Fruit fly (Drosophila melanogaster): Measurements from ENCODE around the gene Hsp60A.
"Not testable (repeated sequence)": the region's sequence is repeated elsewhere in the genome, so short reads cannot be mapped to it uniquely, and the experiment has no call there.

Gene Hsp60A

DNA sequence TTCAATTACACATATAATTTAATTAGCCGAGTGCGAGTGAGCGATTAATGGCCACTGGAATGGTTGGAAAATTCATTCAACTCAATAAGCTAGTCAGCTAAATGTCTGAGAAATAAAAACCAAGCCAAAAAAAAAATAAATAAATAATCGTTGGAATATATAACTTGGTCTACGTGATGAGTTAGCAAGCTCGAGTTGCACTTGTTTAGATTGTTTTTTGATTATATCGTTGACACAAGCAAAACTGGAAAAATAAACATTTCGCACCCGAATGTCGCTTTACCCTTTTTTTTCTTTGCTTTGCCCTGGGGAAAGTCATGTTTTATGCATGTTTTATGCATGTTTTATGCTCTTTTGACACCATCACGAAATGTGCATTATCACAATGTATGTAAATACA is 25.3 kb upstream of the Hsp60A start:
- TF ChIP-seq CG14655 (GFP tag; optimal IDR thresholded peaks at IDR 0.05): no peak
- TF ChIP-seq Pif1A (GFP tag; optimal IDR thresholded peaks at IDR 0.05): no peak
- TF ChIP-seq CG17806 (tag; optimal IDR thresholded peaks at IDR 0.05): no peak
- TF ChIP-seq CG4496 (GFP tag; IDR thresholded peaks at IDR 0.05): no peak
- TF ChIP-seq rn (GFP tag; IDR thresholded peaks at IDR 0.05): no peak
- TF ChIP-seq CG15710 (tag; optimal IDR thresholded peaks at IDR 0.05): no peak
- no peak for TF ChIP-seq D1 (tag; optimal IDR thresholded peaks at IDR 0.05)
- TF ChIP-seq CG8159 (tag; optimal IDR thresholded peaks at IDR 0.05): no peak
- TF ChIP-seq Snoo (tag; optimal IDR thresholded peaks at IDR 0.05): no peak

DNA sequence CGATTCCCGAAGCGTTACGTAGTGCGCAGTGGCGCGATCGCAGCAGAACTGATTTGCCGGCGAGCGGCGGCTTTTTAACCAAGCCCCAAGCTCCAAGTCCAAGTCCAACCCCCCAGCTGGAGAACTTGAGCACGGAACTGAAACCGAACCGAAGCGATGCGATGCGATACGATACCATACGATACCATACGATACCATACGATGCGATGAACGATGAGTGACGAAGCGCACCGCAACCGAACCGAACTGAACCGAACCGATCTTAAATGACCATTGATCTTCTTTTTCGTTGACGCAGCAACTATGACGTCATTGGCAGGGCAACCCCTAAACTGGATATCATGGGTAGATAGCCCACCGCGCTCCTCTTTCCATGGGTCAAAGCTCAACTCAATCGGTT is 22.0 kb upstream of the Hsp60A start, which contains the start of gene sev:
Gene sev (minus strand): TSS at position 50 of the 400 bp plus-strand sequence.
- TF ChIP-seq Ets98B (GFP tag; IDR thresholded peaks at IDR 0.05): no peak
- no peak for TF ChIP-seq CG8159 (tag; optimal IDR thresholded peaks at IDR 0.05)
- no peak for TF ChIP-seq EcR (GFP tag; optimal IDR thresholded peaks at IDR 0.05)
- no peak for TF ChIP-seq CG12605 (GFP tag; IDR thresholded peaks at IDR 0.05)
- TF ChIP-seq CG8301 (tag; optimal IDR thresholded peaks at IDR 0.05): no peak
- TF ChIP-seq gl (tag; optimal IDR thresholded peaks at IDR 0.05): no peak
- TF ChIP-seq rn (GFP tag; IDR thresholded peaks at IDR 0.05): no peak
- no peak for TF ChIP-seq CG32121 (GFP tag; IDR thresholded peaks at IDR 0.05)

DNA sequence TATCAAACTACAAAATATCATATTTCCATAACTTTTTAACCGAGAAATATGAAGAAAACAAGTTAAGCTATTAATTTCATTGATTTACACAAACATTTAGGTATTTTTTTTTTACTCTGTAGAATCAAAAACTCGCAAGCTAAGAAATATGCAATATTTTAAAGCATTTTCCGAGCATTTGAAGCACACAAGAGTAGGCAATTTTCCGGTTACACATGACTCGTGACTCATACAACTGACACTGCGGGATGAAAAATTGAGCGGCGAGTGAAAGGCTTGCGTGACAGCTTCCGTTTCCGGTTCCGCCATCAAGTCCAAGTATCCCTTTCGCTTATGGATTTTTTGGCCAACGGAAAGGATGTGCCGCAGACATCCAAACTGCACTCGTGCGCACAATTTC is 20.9 kb upstream of the Hsp60A start:
- TF ChIP-seq CG10348 (GFP tag; IDR thresholded peaks at IDR 0.05) (no peak), CG4496 (GFP tag; IDR thresholded peaks at IDR 0.05) (peak; percentile 55; the same call in 1 of the 3 replicates)

DNA sequence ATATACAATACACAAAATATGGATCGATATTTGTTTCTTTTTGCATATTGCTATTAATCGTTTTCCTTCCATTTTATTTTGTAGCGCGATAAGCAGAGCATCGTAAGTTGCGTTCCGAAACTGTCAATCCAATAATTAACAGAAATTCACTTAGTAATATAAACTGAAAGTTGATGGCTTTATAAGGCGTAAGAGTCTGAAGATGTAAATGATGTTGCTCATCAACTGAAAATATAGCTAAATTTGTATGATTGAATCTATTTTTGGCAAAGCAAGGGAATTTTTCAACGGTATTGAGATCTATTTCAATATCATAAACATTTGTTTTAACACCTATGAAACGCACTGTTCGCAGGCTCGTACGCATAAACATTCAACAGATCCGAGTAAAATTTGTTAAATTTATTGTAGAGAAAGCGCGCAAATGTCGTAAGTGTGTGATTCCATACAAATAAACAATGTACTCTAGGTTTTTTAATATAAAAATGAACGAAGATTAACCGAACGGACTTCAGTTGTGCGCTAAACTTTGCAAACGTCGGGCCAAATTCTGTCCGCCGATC is 19.4 kb upstream of the Hsp60A start, which contains the start of gene Vago:
Gene Vago (plus strand): TSS at position 513 of the 563 bp plus-strand sequence.
- TF ChIP-seq CG12605 (GFP tag; IDR thresholded peaks at IDR 0.05) (no peak), CG8301 (tag; optimal IDR thresholded peaks at IDR 0.05) (peak; percentile 17), CG14655 (GFP tag; optimal IDR thresholded peaks at IDR 0.05) (no peak), CG8159 (tag; optimal IDR thresholded peaks at IDR 0.05) (peak; percentile 26), gl (tag; optimal IDR thresholded peaks at IDR 0.05) (no peak)

DNA sequence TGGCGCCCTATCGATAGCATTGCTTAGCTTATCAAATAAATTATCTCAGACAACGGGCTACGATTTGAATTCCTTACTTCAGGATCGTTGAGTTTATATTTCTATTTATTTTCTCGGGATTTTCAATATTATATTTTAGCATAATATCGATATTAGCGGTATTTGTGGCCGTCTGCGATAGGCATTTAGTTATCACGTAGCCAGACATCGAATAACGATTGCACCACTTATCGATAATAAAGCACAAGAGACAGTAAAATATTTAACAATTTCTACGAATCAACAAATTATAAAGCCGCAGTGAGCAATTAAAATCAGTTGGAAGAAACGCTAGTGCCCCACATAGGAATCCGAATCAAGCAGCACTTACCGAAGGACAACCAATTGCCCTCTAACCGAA is 18.1 kb upstream of the Hsp60A start, which contains the start of gene CG2076:
Gene CG2076 (plus strand): TSS at position 50 of the 400 bp plus-strand sequence.
- TF ChIP-seq CG17806 (tag; optimal IDR thresholded peaks at IDR 0.05) (no peak), CG10348 (GFP tag; IDR thresholded peaks at IDR 0.05) (no peak), CG8301 (tag; optimal IDR thresholded peaks at IDR 0.05) (no peak)

DNA sequence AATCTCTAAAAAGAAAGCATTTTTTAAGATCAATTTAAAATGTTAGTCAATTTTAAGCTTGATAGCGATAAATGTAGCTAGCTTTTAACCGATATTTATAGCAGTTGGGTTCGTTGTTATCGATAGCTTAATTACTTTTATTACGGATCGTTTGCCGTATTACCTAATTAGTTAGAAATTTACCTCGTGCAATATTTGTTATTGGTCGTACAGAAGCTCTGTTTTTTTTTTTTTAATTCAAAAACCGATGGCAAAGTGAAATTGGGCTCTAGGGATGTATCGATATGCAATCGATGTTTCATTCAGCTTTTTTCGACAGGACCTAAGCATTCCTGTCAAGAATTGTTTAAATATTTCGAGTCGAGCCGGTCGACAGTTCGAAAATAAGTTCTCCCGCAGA is 16.1 kb upstream of the Hsp60A start, which contains the start of gene CG2061:
Gene CG2061 (plus strand): TSS at position 292 of the 400 bp plus-strand sequence.
- TF ChIP-seq Pif1A (GFP tag; optimal IDR thresholded peaks at IDR 0.05) (no peak), CG34367 (tag; optimal IDR thresholded peaks at IDR 0.05) (no peak), D1 (tag; optimal IDR thresholded peaks at IDR 0.05) (no peak), CG12605 (GFP tag; IDR thresholded peaks at IDR 0.05) (no peak), gl (tag; optimal IDR thresholded peaks at IDR 0.05) (no peak), rn (GFP tag; IDR thresholded peaks at IDR 0.05) (no peak), CG8301 (tag; optimal IDR thresholded peaks at IDR 0.05) (no peak), CG8159 (tag; optimal IDR thresholded peaks at IDR 0.05) (no peak), CG13204 (GFP tag; optimal IDR thresholded peaks at IDR 0.05) (no peak), fd96Ca (GFP tag; IDR thresholded peaks at IDR 0.05) (no peak), CG14655 (GFP tag; optimal IDR thresholded peaks at IDR 0.05) (no peak), CG9948 (tag; optimal IDR thresholded peaks at IDR 0.05) (no peak), Pif1B (GFP tag; optimal IDR thresholded peaks at IDR 0.05) (no peak), CG4496 (GFP tag; IDR thresholded peaks at IDR 0.05) (no peak), Snoo (tag; optimal IDR thresholded peaks at IDR 0.05) (no peak), CG10348 (GFP tag; IDR thresholded peaks at IDR 0.05) (no peak), CG32121 (GFP tag; IDR thresholded peaks at IDR 0.05) (no peak), Ets98B (GFP tag; IDR thresholded peaks at IDR 0.05) (no peak), CG17806 (tag; optimal IDR thresholded peaks at IDR 0.05) (no peak), CG15710 (tag; optimal IDR thresholded peaks at IDR 0.05) (no peak)

DNA sequence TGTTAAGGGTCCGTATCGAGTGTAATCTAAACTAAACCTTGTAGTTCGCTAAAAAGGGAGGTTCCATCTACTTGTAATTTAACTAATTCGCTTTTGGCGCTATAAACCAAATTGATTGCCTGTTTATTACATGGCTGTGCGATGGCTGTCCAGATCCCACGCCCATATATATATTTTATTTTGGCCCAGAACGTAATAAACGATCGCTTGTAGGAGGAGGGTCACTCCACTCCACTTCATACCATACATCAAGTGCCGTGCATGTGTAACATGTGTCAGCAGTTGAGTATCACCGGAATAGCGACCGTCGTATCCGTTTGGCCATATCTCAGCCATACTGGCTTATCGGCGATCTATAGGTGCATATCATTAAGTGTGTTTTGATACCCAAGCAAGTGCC is 13.0 kb upstream of the Hsp60A start:
- no peak for TF ChIP-seq D1 (tag; optimal IDR thresholded peaks at IDR 0.05)

DNA sequence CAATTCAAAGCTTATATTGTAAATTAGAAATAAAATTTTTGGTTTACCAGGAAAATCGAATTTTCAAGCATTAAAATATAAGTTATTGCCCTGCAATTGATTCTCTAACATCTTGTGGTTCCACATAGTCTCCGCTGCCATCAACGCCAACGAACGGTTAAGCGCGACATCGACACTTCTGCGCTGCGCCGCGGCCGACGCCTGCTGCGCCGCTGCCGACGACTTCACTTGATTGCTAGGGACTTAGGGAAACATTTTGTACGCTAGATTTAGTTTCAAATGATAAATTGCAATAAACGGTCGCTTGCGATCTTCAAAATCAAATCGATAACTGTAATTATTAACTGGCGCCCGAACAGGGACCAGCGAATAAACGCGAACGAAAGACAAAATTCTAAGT is 12.3 kb upstream of the Hsp60A start, which contains the start of gene CG42249:
Gene CG42249 (plus strand): TSS at position 301 of the 400 bp plus-strand sequence.
- not testable (repeated sequence) for TF ChIP-seq CG34367 (tag; optimal IDR thresholded peaks at IDR 0.05); fd96Ca (GFP tag; IDR thresholded peaks at IDR 0.05); gl (tag; optimal IDR thresholded peaks at IDR 0.05)
